Worm (Caenorhabditis elegans) whole organism, L3 larva: ENCODE results near the gene C07E3.3.

Experiments
- aly-2 ChIP-seq: fragments of 150-350 bp; optimal IDR thresholded peaks from 2 replicates; lab custom pipeline; 2014; ENCODE audit warnings: missing biosample characterization, missing genetic modification characterization
- ama-1 ChIP-seq: fragments of 150-350 bp; optimal IDR thresholded peaks from 2 replicates; lab custom pipeline; 2018
- ceh-28 ChIP-seq: fragments of 150-350 bp; optimal IDR thresholded peaks from 2 replicates; lab custom pipeline; 2014; ENCODE audit warnings: missing biosample characterization, missing genetic modification reagents, missing genetic modification characterization
- egl-27 ChIP-seq: sonication (generic microtip); optimal IDR thresholded peaks from 4 replicates; lab custom pipeline; 2017; ENCODE audit warnings: missing biosample characterization, missing genetic modification reagents, missing genetic modification characterization
- elt-3 ChIP-seq, 3 experiments: fragments of 150-350 bp in 1 of 3; sonication (generic microtip) in 2 of 3; optimal IDR thresholded peaks; 2 replicates in 2 of 3; 4 replicates in 1 of 3; lab custom pipeline; 2014 to 2017; ENCODE audit warnings: missing biosample characterization in 3 of 3, missing genetic modification characterization in 3 of 3
- nhr-237 ChIP-seq: fragments of 150-350 bp; optimal IDR thresholded peaks from 2 replicates; lab custom pipeline; 2014; ENCODE audit warnings: missing biosample characterization, missing genetic modification characterization
- nhr-67 ChIP-seq: fragments of 150-350 bp; optimal IDR thresholded peaks from 2 replicates; lab custom pipeline; 2014; ENCODE audit warnings: missing biosample characterization, missing genetic modification characterization
- pha-4 ChIP-seq: fragments of 150-350 bp; optimal IDR thresholded peaks from 2 replicates; lab custom pipeline; 2014; ENCODE audit warnings: missing biosample characterization, missing genetic modification reagents, missing genetic modification characterization
- skn-1 ChIP-seq: fragments of 150-350 bp; optimal IDR thresholded peaks from 2 replicates; lab custom pipeline; 2014; ENCODE audit warnings: missing biosample characterization, missing genetic modification characterization
- unc-39 ChIP-seq: sonication (generic microtip); optimal IDR thresholded peaks from 4 replicates; lab custom pipeline; 2017; ENCODE audit warnings: missing biosample characterization, missing genetic modification characterization

ce11 chrII:10316119-10316518 is 41.2 kb downstream of the C07E3.3 start, which contains the start of gene gcy-5:
- no peak for TF ChIP-seq unc-39 (tag; lab: Kevin White, UChicago)
- no peak for TF ChIP-seq ama-1
- no peak for TF ChIP-seq nhr-67 (tag; lab: Kevin White, UChicago)
- no peak for TF ChIP-seq aly-2 (tag; lab: Kevin White, UChicago)
- TF ChIP-seq egl-27 (tag; lab: Kevin White, UChicago), result no peak
- no peak for TF ChIP-seq ceh-28 (tag; lab: Kevin White, UChicago)
- TF ChIP-seq elt-3 (tag; optimal IDR thresholded peaks at IDR 0.05; lab: Kevin White, UChicago), result no peak
- no peak for TF ChIP-seq nhr-237 (tag; lab: Kevin White, UChicago)
- no peak for TF ChIP-seq skn-1 (tag; lab: Kevin White, UChicago)
- no peak for TF ChIP-seq pha-4 (tag; lab: Kevin White, UChicago)
